Worm (Caenorhabditis elegans): ENCODE results near the gene sri-32.

Gene sri-32

ce11 chrII:3112313-3112712 lies 42.0 kb downstream of the sri-32 start, which contains the start of gene Y25C1A.2:
Gene Y25C1A.2 (plus strand): TSS chrII:3112613.
- no peak for TF ChIP-seq unc-62 (GFP tag; optimal IDR thresholded peaks at IDR 0.05)

ce11 chrII:3111147-3111546 lies 43.1 kb downstream of the sri-32 start, which contains the start of gene Y25C1A.13:
Gene Y25C1A.13 (minus strand): TSS chrII:3111247.
- no peak for TF ChIP-seq unc-62 (GFP tag; optimal IDR thresholded peaks at IDR 0.05)

- no peak for TF ChIP-seq unc-62 (GFP tag; optimal IDR thresholded peaks at IDR 0.05)
Measured at ce11 chrII:3110099-3110498, 44.2 kb downstream of the sri-32 start.

- no peak for TF ChIP-seq unc-62 (GFP tag; optimal IDR thresholded peaks at IDR 0.05)
Measured at ce11 chrII:3109533-3109932, 44.8 kb downstream of the sri-32 start.

ce11 chrII:3108101-3108500 lies 46.2 kb downstream of the sri-32 start:
- no peak for TF ChIP-seq unc-62 (GFP tag; optimal IDR thresholded peaks at IDR 0.05)

- no peak for TF ChIP-seq unc-62 (GFP tag; optimal IDR thresholded peaks at IDR 0.05)
Measured at ce11 chrII:3105765-3106164, 48.5 kb downstream of the sri-32 start, which contains the start of gene clec-122. Gene clec-122 (plus strand): TSS chrII:3106065.

Data from whole organism, dauer.